Worm (Caenorhabditis elegans) whole organism, L4 larva: ENCODE results near the gene F54B11.7.

ENCODE experiments used
- ZK546.5 ChIP-seq, 2 experiments: sonication (generic microtip); optimal IDR thresholded peaks; 2 replicates each; lab custom pipeline; 2017; ENCODE audit warnings: missing biosample characterization in 2 of 2, missing genetic modification characterization in 2 of 2
- pha-4 ChIP-seq, 2 experiments: fragments of 150-350 bp in 1 of 2; fragments of 200-800 bp in 1 of 2; sonication (Bioruptor generic) in 1 of 2; IDR thresholded peaks in 1 of 2; optimal IDR thresholded peaks in 1 of 2; 2 replicates each; pipeline versions ENCODE4 v1.3.6 to Lab custom; 2014 to 2022; ENCODE audit warnings: missing genetic modification characterization in 2 of 2, missing genetic modification reagents in 2 of 2, missing biosample characterization in 1 of 2, missing compliant biosample characterization in 1 of 2
- unc-39 ChIP-seq: sonication (generic microtip); optimal IDR thresholded peaks from 2 replicates; lab custom pipeline; 2017; ENCODE audit warnings: missing biosample characterization, missing genetic modification characterization

ce11 chrX:13589735-13590134 is 10.5 kb upstream of the F54B11.7 start, which contains the start of gene col-9:
- no peak for TF ChIP-seq unc-39 (tag; lab: Kevin White, UChicago)
- no peak for TF ChIP-seq ZK546.5 (tag; optimal IDR thresholded peaks at IDR 0.05; lab: Kevin White, UChicago)
- TF ChIP-seq pha-4 (GFP tag; IDR thresholded peaks at IDR 0.05; lab: Robert Waterston, UW), result no peak
- TF ChIP-seq pha-4 (tag; optimal IDR thresholded peaks at IDR 0.05; lab: Kevin White, UChicago), result no peak
